Worm (Caenorhabditis elegans): ENCODE results near the gene Y54F10AM.11.
"Not testable (repeated sequence)": the region's sequence is repeated elsewhere in the genome, so short reads cannot be mapped to it uniquely, and the experiment has no call there.

ce11 chrIII:2563883-2564282, at the start of gene Y54F10AM.11:
- TF ChIP-seq F13H6.1 (tag; optimal IDR thresholded peaks at IDR 0.05); nhr-11 (tag; optimal IDR thresholded peaks at IDR 0.05); nhr-25 (tag; optimal IDR thresholded peaks at IDR 0.05); skn-1 (tag; optimal IDR thresholded peaks at IDR 0.05); gmeb-1 (tag; optimal IDR thresholded peaks at IDR 0.05); unc-62 (GFP tag; optimal IDR thresholded peaks at IDR 0.05); mdl-1 (tag; optimal IDR thresholded peaks at IDR 0.05): not testable (repeated sequence)
